Fruit fly (Drosophila melanogaster) whole organism, pupa: ENCODE data around the gene nudE.
A peak's percentile ranks its signal among the peaks of the same experiment; 100 is the strongest.

Source experiments
- CG13204 ChIP-seq: fragments of 200-800 bp; sonication (Bioruptor generic); optimal IDR thresholded peaks from 2 replicates; lab custom pipeline; 2018; ENCODE audit warnings: missing biosample characterization, mild to moderate bottlenecking, missing genetic modification characterization, moderate library complexity
- CG15710 ChIP-seq: fragments of 200-800 bp; sonication (Bioruptor generic); optimal IDR thresholded peaks from 2 replicates; lab custom pipeline; 2018; ENCODE audit warnings: missing biosample characterization, mild to moderate bottlenecking, missing genetic modification characterization, moderate library complexity
- CG8159 ChIP-seq: fragments of 200-800 bp; sonication (Bioruptor generic); optimal IDR thresholded peaks from 3 replicates; lab custom pipeline; 2018; ENCODE audit warnings: missing biosample characterization, mild to moderate bottlenecking, missing genetic modification characterization, moderate library complexity
- CG9948 ChIP-seq: fragments of 200-800 bp; sonication (Bioruptor generic); optimal IDR thresholded peaks from 2 replicates; lab custom pipeline; 2018; ENCODE audit warnings: missing biosample characterization, mild to moderate bottlenecking, missing genetic modification characterization, moderate library complexity
- gl ChIP-seq: fragments of 200-800 bp; sonication (Bioruptor generic); optimal IDR thresholded peaks from 2 replicates; lab custom pipeline; 2018; ENCODE audit warnings: missing biosample characterization, mild to moderate bottlenecking, missing genetic modification characterization

DNA sequence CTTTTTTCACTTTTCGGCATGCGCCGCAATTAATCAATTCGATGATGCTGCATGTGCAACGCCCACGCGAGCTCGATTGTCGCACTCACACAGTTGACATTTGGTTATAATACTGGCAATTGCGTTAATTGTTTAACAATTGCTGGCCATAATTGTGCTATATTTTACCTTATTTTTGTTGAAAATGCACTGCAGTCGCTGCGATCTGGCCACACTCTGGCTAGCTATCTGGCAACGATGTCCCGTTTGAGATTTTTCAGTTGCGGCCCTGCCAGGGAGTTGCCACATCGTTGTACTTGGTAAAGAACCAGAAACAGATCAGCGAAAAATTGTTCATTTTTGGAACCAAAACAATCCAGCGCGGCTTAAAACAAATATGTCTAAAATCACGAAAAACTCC, 686 bp upstream of the nudE start, which contains the start of the genes CG6707 and CG46387:
- TF ChIP-seq CG8159 (tag; lab: Kevin White, UChicago) (peak; percentile 6), gl (tag; lab: Kevin White, UChicago) (no peak), CG13204 (no peak), CG9948 (tag; lab: Kevin White, UChicago) (no peak), CG15710 (tag; lab: Kevin White, UChicago) (no peak)
